Fruit fly (Drosophila melanogaster) whole organism, embryonic: ENCODE measurements around the gene Rgl.
A peak's percentile ranks its signal among the peaks of the same experiment; 100 is the strongest.

ENCODE experiments used
- C15 ChIP-seq: fragments of 200-800 bp; sonication (Bioruptor generic); IDR thresholded peaks from 3 replicates; pipeline ENCODE4 v1.3.6; 2022; ENCODE audit warnings: missing biosample characterization, missing genetic modification characterization
- CG10147 ChIP-seq: fragments of 200-800 bp; sonication (Bioruptor generic); optimal IDR thresholded peaks from 2 replicates; lab custom pipeline; 2019; ENCODE audit warnings: missing biosample characterization, mild to moderate bottlenecking, missing genetic modification characterization, moderate library complexity
- CG10209 ChIP-seq: fragments of 200-800 bp; sonication (Bioruptor generic); optimal IDR thresholded peaks from 3 replicates; lab custom pipeline; 2017; ENCODE audit warnings: missing biosample characterization, mild to moderate bottlenecking, missing genetic modification characterization, missing genetic modification reagents
- CG12391 ChIP-seq: fragments of 200-800 bp; sonication (Bioruptor generic); optimal IDR thresholded peaks from 3 replicates; lab custom pipeline; 2018; ENCODE audit warnings: missing biosample characterization, mild to moderate bottlenecking, missing genetic modification characterization, moderate library complexity
- CG12769 ChIP-seq: fragments of 200-800 bp; sonication (Bioruptor generic); optimal IDR thresholded peaks from 2 replicates; lab custom pipeline; 2019; ENCODE audit warnings: missing biosample characterization, mild to moderate bottlenecking, missing genetic modification characterization, moderate library complexity
- CG12942 ChIP-seq: fragments of 200-800 bp; sonication (Bioruptor generic); optimal IDR thresholded peaks from 3 replicates; lab custom pipeline; 2016; ENCODE audit warnings: missing biosample characterization, missing genetic modification characterization
- CG15601 ChIP-seq: fragments of 200-800 bp; sonication (Bioruptor generic); optimal IDR thresholded peaks from 3 replicates; lab custom pipeline; 2019; ENCODE audit warnings: missing biosample characterization, mild to moderate bottlenecking, missing genetic modification characterization, moderate library complexity
- CG17186 ChIP-seq: fragments of 200-800 bp; sonication (Bioruptor generic); optimal IDR thresholded peaks from 3 replicates; lab custom pipeline; 2017; ENCODE audit warnings: missing biosample characterization, missing genetic modification reagents, missing genetic modification characterization
- CG17385 ChIP-seq: fragments of 200-800 bp; sonication (Bioruptor generic); optimal IDR thresholded peaks from 3 replicates; lab custom pipeline; 2018; ENCODE audit warnings: missing biosample characterization, mild to moderate bottlenecking, missing genetic modification characterization
- CG17912 ChIP-seq: fragments of 200-800 bp; sonication (Bioruptor generic); optimal IDR thresholded peaks from 2 replicates; lab custom pipeline; 2018; ENCODE audit warnings: missing biosample characterization, mild to moderate bottlenecking, missing genetic modification characterization
- CG18011 ChIP-seq: fragments of 200-800 bp; sonication (Bioruptor generic); optimal IDR thresholded peaks from 2 replicates; lab custom pipeline; 2017; ENCODE audit warnings: missing biosample characterization, missing genetic modification characterization, mild to moderate bottlenecking, moderate library complexity, missing genotype
- CG18476 ChIP-seq: fragments of 200-800 bp; sonication (Bioruptor generic); optimal IDR thresholded peaks from 2 replicates; lab custom pipeline; 2016; ENCODE audit warnings: missing biosample characterization, mild to moderate bottlenecking, missing genetic modification characterization
- CG18599 ChIP-seq: fragments of 200-800 bp; sonication (Bioruptor generic); optimal IDR thresholded peaks from 3 replicates; lab custom pipeline; 2017; ENCODE audit warnings: missing biosample characterization, missing genetic modification characterization, mild to moderate bottlenecking, moderate library complexity, missing genetic modification reagents
- CG32767 ChIP-seq: fragments of 200-800 bp; sonication (Bioruptor generic); IDR thresholded peaks from 2 replicates; pipeline ENCODE4 v1.3.6; 2022; ENCODE audit warnings: missing biosample characterization, missing genetic modification characterization
- CG34376 ChIP-seq: fragments of 200-800 bp; sonication (Bioruptor generic); optimal IDR thresholded peaks from 2 replicates; lab custom pipeline; 2018; ENCODE audit warnings: missing biosample characterization, mild to moderate bottlenecking, missing genetic modification characterization
- CG42726 ChIP-seq: fragments of 200-800 bp; sonication (Bioruptor generic); IDR thresholded peaks from 2 replicates; pipeline ENCODE4 v1.3.6; 2022; ENCODE audit warnings: missing biosample characterization, missing genetic modification characterization; ENCODE audit not compliant: partially characterized antibody
- CG4360 ChIP-seq: fragments of 200-800 bp; sonication (Bioruptor generic); IDR thresholded peaks from 2 replicates; pipeline ENCODE4 v1.3.6; 2022; ENCODE audit warnings: missing biosample characterization, missing genetic modification characterization
- CG4424 ChIP-seq: fragments of 200-800 bp; sonication (Bioruptor generic); optimal IDR thresholded peaks from 3 replicates; lab custom pipeline; 2016; ENCODE audit warnings: missing biosample characterization, missing genetic modification characterization
- CG5953 ChIP-seq: fragments of 200-800 bp; sonication (Bioruptor generic); IDR thresholded peaks from 2 replicates; pipeline ENCODE4 v1.3.6; 2022; ENCODE audit warnings: missing biosample characterization, missing genetic modification characterization
- CG7372 ChIP-seq: fragments of 200-800 bp; sonication (Bioruptor generic); IDR thresholded peaks from 2 replicates; pipeline ENCODE4 v1.3.6; 2022; ENCODE audit warnings: missing biosample characterization, missing genetic modification characterization
- CG7556 ChIP-seq: fragments of 200-800 bp; sonication (Bioruptor generic); optimal IDR thresholded peaks from 2 replicates; lab custom pipeline; 2017; ENCODE audit warnings: missing biosample characterization, mild to moderate bottlenecking, missing genetic modification characterization
- CG8388 ChIP-seq: fragments of 200-800 bp; sonication (Bioruptor generic); optimal IDR thresholded peaks from 2 replicates; lab custom pipeline; 2019; ENCODE audit warnings: missing biosample characterization, mild to moderate bottlenecking, missing genetic modification characterization, moderate library complexity
- CG9437 ChIP-seq: fragments of 200-800 bp; sonication (Bioruptor generic); optimal IDR thresholded peaks from 2 replicates; lab custom pipeline; 2018; ENCODE audit warnings: missing biosample characterization, mild to moderate bottlenecking, missing genetic modification characterization
- Dbx ChIP-seq: fragments of 200-800 bp; sonication (Bioruptor generic); IDR thresholded peaks from 3 replicates; pipeline ENCODE4 v1.3.6; 2022; ENCODE audit warnings: missing biosample characterization, missing genetic modification characterization
- E2f2 ChIP-seq: fragments of 200-800 bp; sonication (Bioruptor generic); IDR thresholded peaks from 2 replicates; pipeline ENCODE4 v1.3.6; 2022; ENCODE audit warnings: missing biosample characterization, missing genetic modification characterization
- GATAe ChIP-seq: fragments of 200-800 bp; sonication (Bioruptor generic); conservative IDR thresholded peaks from 2 replicates; pipeline ENCODE4 v1.3.6; 2022; ENCODE audit warnings: missing biosample characterization, missing genetic modification characterization
- HLH3B ChIP-seq: fragments of 200-800 bp; sonication (Bioruptor generic); IDR thresholded peaks from 2 replicates; pipeline ENCODE4 v1.3.6; 2022; ENCODE audit warnings: missing biosample characterization, missing genetic modification characterization
- HLH54F ChIP-seq: fragments of 200-800 bp; sonication (Bioruptor generic); optimal IDR thresholded peaks from 3 replicates; lab custom pipeline; 2016; ENCODE audit warnings: missing biosample characterization, missing genetic modification characterization
- HLHmδ ChIP-seq: fragments of 200-800 bp; sonication (Bioruptor generic); optimal IDR thresholded peaks from 2 replicates; lab custom pipeline; 2018; ENCODE audit warnings: missing biosample characterization, mild to moderate bottlenecking, missing genetic modification characterization, moderate library complexity
- Ravus ChIP-seq: fragments of 200-800 bp; sonication (Bioruptor generic); IDR thresholded peaks from 2 replicates; pipeline ENCODE4 v1.3.6; 2022; ENCODE audit warnings: missing biosample characterization, missing genetic modification characterization
- Taf1 ChIP-seq: fragments of 200-800 bp; sonication (Bioruptor generic); IDR thresholded peaks from 2 replicates; pipeline ENCODE4 v1.3.6; 2022; ENCODE audit warnings: missing biosample characterization, missing genetic modification characterization
- Tbp ChIP-seq: fragments of >200 bp; optimal IDR thresholded peaks from 2 replicates; lab custom pipeline; 2018; ENCODE audit warnings: missing biosample characterization, missing genetic modification characterization
- bcd ChIP-seq: fragments of 200-800 bp; sonication (Bioruptor generic); optimal IDR thresholded peaks from 2 replicates; lab custom pipeline; 2017; ENCODE audit warnings: missing biosample characterization, mild to moderate bottlenecking, missing genetic modification characterization
- chif ChIP-seq, 2 experiments: fragments of 200-800 bp; sonication (Bioruptor generic); optimal IDR thresholded peaks; 3 replicates each; lab custom pipeline; 2016; ENCODE audit warnings: missing biosample characterization in 2 of 2, missing genetic modification characterization in 2 of 2
- ems ChIP-seq: fragments of 200-800 bp; sonication (Bioruptor generic); optimal IDR thresholded peaks from 3 replicates; lab custom pipeline; 2016; ENCODE audit warnings: missing biosample characterization, missing genetic modification characterization
- en ChIP-seq: fragments of 200-800 bp; sonication (Bioruptor generic); optimal IDR thresholded peaks from 2 replicates; lab custom pipeline; 2016; ENCODE audit warnings: missing biosample characterization, missing genetic modification characterization
- fu2 ChIP-seq: fragments of 200-800 bp; sonication (Bioruptor generic); optimal IDR thresholded peaks from 2 replicates; lab custom pipeline; 2016; ENCODE audit warnings: missing biosample characterization, missing genetic modification characterization
- gcm ChIP-seq: fragments of 200-800 bp; sonication (Bioruptor generic); optimal IDR thresholded peaks from 2 replicates; lab custom pipeline; 2019; ENCODE audit warnings: missing biosample characterization, mild to moderate bottlenecking, missing genetic modification characterization, moderate library complexity
- gem ChIP-seq: fragments of 200-800 bp; sonication (Bioruptor generic); optimal IDR thresholded peaks from 2 replicates; lab custom pipeline; 2019; ENCODE audit warnings: missing biosample characterization, mild to moderate bottlenecking, missing genetic modification characterization, moderate library complexity
- ken ChIP-seq: fragments of 200-800 bp; sonication (Bioruptor generic); IDR thresholded peaks from 3 replicates; pipeline ENCODE4 v1.3.6; 2022; ENCODE audit warnings: missing biosample characterization, missing genetic modification characterization
- klu ChIP-seq: fragments of 200-800 bp; sonication (Bioruptor generic); IDR thresholded peaks from 2 replicates; pipeline ENCODE4 v1.3.6; 2022; ENCODE audit warnings: missing biosample characterization, missing genetic modification characterization
- lola ChIP-seq, 3 experiments: fragments of >200 bp in 2 of 3; fragments of 200-800 bp in 1 of 3; sonication (Bioruptor generic) in 1 of 3; optimal IDR thresholded peaks; 2 replicates each; lab custom pipeline; 2017 to 2019; ENCODE audit warnings: missing biosample characterization in 3 of 3, missing genetic modification characterization in 3 of 3, mild to moderate bottlenecking in 1 of 3, moderate library complexity in 1 of 3
- sna ChIP-seq: fragments of 200-800 bp; sonication (Bioruptor generic); IDR thresholded peaks from 2 replicates; pipeline ENCODE4 v1.3.6; 2022; ENCODE audit warnings: missing biosample characterization, missing genetic modification characterization; ENCODE audit not compliant: partially characterized antibody
- sob ChIP-seq: fragments of 200-800 bp; sonication (Bioruptor generic); IDR thresholded peaks from 2 replicates; pipeline ENCODE4 v1.3.6; 2022; ENCODE audit warnings: missing biosample characterization, missing genetic modification characterization
- ssp ChIP-seq: fragments of 200-800 bp; sonication (Bioruptor generic); IDR thresholded peaks from 2 replicates; pipeline ENCODE4 v1.3.6; 2022; ENCODE audit warnings: missing biosample characterization, missing genetic modification characterization
- toy ChIP-seq: fragments of 200-800 bp; sonication (Bioruptor generic); IDR thresholded peaks from 2 replicates; pipeline ENCODE4 v1.3.6; 2022; ENCODE audit warnings: missing biosample characterization, missing genetic modification characterization
- vvl ChIP-seq: fragments of 200-800 bp; sonication (Bioruptor generic); IDR thresholded peaks from 2 replicates; pipeline ENCODE4 v1.3.6; 2022; ENCODE audit warnings: missing biosample characterization, missing genetic modification characterization
- wdn ChIP-seq: fragments of 200-800 bp; sonication (Bioruptor generic); IDR thresholded peaks from 2 replicates; pipeline ENCODE4 v1.3.6; 2022; ENCODE audit warnings: missing biosample characterization, missing genetic modification characterization
- yki ChIP-seq: fragments of >200 bp; optimal IDR thresholded peaks from 3 replicates; lab custom pipeline; 2018

Rgl gene

DNA sequence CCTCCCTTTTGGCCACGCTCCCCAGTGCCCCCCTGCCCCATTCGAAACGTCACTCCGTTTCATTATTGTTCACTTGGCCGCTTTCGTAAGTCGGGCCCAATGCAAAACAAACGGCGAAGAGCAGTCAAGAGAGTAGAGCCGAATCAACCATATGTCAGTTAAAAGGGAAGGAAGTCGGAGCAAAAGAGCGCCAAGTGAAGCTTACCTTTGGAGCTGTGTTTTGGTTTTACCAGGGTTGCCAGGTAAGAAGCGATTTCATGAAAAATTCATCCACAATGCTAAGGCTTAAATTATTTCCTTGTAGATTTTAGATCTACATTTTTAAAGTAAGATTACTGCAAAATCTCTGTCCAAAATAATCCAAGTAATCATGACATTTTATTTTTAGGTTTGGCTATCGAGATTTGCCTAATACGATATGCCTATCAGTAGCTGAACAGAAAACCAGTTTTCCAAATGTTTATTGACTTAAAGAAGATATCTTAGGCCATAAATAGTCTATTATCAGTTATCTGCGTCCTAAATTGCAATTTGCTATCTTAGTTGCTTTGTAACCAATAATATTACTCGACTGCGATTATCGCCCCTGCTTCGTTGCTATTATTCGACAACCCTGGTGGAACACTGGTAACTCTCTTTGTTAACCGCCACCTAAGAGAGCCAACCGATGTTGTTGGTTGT, 13.5 kb upstream of the Rgl start (continued):
- TF ChIP-seq CG17912 (GFP tag; lab: Kevin White, UChicago), result no peak
- peak; percentile 50; the same call in 1 of the 2 replicates for TF ChIP-seq wdn (GFP tag; lab: Robert Waterston, UW)
- peak; percentile 6; the same call in 1 of the 3 replicates for TF ChIP-seq ken
- peak in 1 of 3 experiments; percentile 91 for TF ChIP-seq lola (GFP tag; optimal IDR thresholded peaks at IDR 0.05; lab: Kevin White, UChicago)
- TF ChIP-seq CG12769 (tag; lab: Kevin White, UChicago), result peak; percentile 78
- peak; percentile 86 for TF ChIP-seq CG17385 (GFP tag; lab: Kevin White, UChicago)
- peak; percentile 83 for TF ChIP-seq CG15601 (tag; lab: Kevin White, UChicago)
- TF ChIP-seq CG9437 (GFP tag; lab: Kevin White, UChicago), result peak; percentile 92
- peak; percentile 75 for TF ChIP-seq CG7372 (GFP tag; lab: Robert Waterston, UW)
- peak; percentile 66 for TF ChIP-seq CG32767 (GFP tag; lab: Robert Waterston, UW)
- TF ChIP-seq CG10147 (GFP tag; lab: Kevin White, UChicago), result peak; percentile 92
- peak; percentile 57; the same call in 2 of the 3 replicates for TF ChIP-seq Dbx
- peak; percentile 73 for TF ChIP-seq CG8388 (GFP tag; lab: Kevin White, UChicago)
- no peak for TF ChIP-seq CG5953 (GFP tag; lab: Robert Waterston, UW)
- peak; percentile 19; the same call in 1 of the 2 replicates for TF ChIP-seq toy (GFP tag; lab: Robert Waterston, UW)
- TF ChIP-seq CG34376 (GFP tag; lab: Kevin White, UChicago), result peak; percentile 93
- TF ChIP-seq HLH3B (GFP tag; lab: Robert Waterston, UW), result peak; percentile 59
- no peak for TF ChIP-seq sna (GFP tag; lab: Robert Waterston, UW)
- TF ChIP-seq HLHmδ (GFP tag; lab: Kevin White, UChicago), result no peak
- peak; percentile 60; the same call in 1 of the 2 replicates for TF ChIP-seq vvl (GFP tag; lab: Robert Waterston, UW)
- peak; percentile 86 for TF ChIP-seq CG18476 (GFP tag; lab: Kevin White, UChicago)
- peak; percentile 90 for TF ChIP-seq gem (tag; lab: Kevin White, UChicago)
- TF ChIP-seq ems (GFP tag; lab: Kevin White, UChicago), result peak; percentile 85
- TF ChIP-seq CG12942 (GFP tag; lab: Kevin White, UChicago), result peak; percentile 78
- no peak; the same call in 1 of the 2 replicates for TF ChIP-seq Ravus
- peak; percentile 82 for TF ChIP-seq en (GFP tag; lab: Kevin White, UChicago)
- no peak for TF ChIP-seq CG42726 (GFP tag; lab: Robert Waterston, UW)
- peak; percentile 49; the same call in 1 of the 2 replicates for TF ChIP-seq sob (GFP tag; lab: Robert Waterston, UW)
- peak; percentile 90 for TF ChIP-seq bcd (GFP tag; lab: Kevin White, UChicago)
- TF ChIP-seq CG12391 (tag; lab: Kevin White, UChicago), result peak; percentile 92
- TF ChIP-seq C15 (GFP tag; lab: Robert Waterston, UW), result no peak
- TF ChIP-seq E2f2 (GFP tag; lab: Robert Waterston, UW), result peak; percentile 47
- TF ChIP-seq CG18599, result peak; percentile 91
- peak; percentile 47; the same call in 1 of the 2 replicates for TF ChIP-seq Taf1
- peak; percentile 74; the same call in 1 of the 2 replicates for TF ChIP-seq klu (GFP tag; lab: Robert Waterston, UW)
- TF ChIP-seq CG4424 (GFP tag; lab: Kevin White, UChicago), result peak; percentile 92
- peak; percentile 69 for TF ChIP-seq gcm (GFP tag; lab: Kevin White, UChicago)
- peak; percentile 91 for TF ChIP-seq fu2 (GFP tag; lab: Kevin White, UChicago)
- TF ChIP-seq CG4360 (GFP tag; lab: Robert Waterston, UW), result no peak
- peak; percentile 59 for TF ChIP-seq CG17186
- peak; percentile 89 to 90 for TF ChIP-seq chif (GFP tag; optimal IDR thresholded peaks at IDR 0.05; lab: Kevin White, UChicago)
- peak; percentile 75 for TF ChIP-seq CG18011 (GFP tag; lab: Kevin White, UChicago)
- TF ChIP-seq yki, result no peak
- no peak; the same call in 1 of the 2 replicates for TF ChIP-seq GATAe
- TF ChIP-seq CG10209 (GFP tag; lab: Kevin White, UChicago), result peak; percentile 91
- peak; percentile 60; the same call in 1 of the 2 replicates for TF ChIP-seq ssp (GFP tag; lab: Robert Waterston, UW)
- peak; percentile 92 for TF ChIP-seq HLH54F
- no peak for TF ChIP-seq Tbp
- peak; percentile 96 for TF ChIP-seq CG7556 (GFP tag; lab: Kevin White, UChicago)
